Fruit fly (Drosophila melanogaster): ENCODE data around the gene CG18048.

Gene CG18048

dm6 chr3R:6393515-6394246 lies 47.8 kb downstream of the CG18048 start:
- TF ChIP-seq cnc (optimal IDR thresholded peaks at IDR 0.05) (peak in 1 of 2 experiments; percentile 6), CG7101 (tag; optimal IDR thresholded peaks at IDR 0.05) (no peak), pad (GFP tag; optimal IDR thresholded peaks at IDR 0.05) (no peak), tj (GFP tag; optimal IDR thresholded peaks at IDR 0.05) (peak; percentile 9), CG14711 (tag; optimal IDR thresholded peaks at IDR 0.05) (no peak), Crg-1 (GFP tag; optimal IDR thresholded peaks at IDR 0.05) (no peak)

- TF ChIP-seq CG12768 (GFP tag; optimal IDR thresholded peaks at IDR 0.05): no peak
- TF ChIP-seq CG5204 (GFP tag; optimal IDR thresholded peaks at IDR 0.05): no peak
- no peak for TF ChIP-seq CG7045 (GFP tag; optimal IDR thresholded peaks at IDR 0.05)
- TF ChIP-seq pad (GFP tag; optimal IDR thresholded peaks at IDR 0.05): no peak
Observed at dm6 chr3R:6394247-6394522, 48.3 kb downstream of the CG18048 start.

dm6 chr3R:6395572-6396295 lies 49.8 kb downstream of the CG18048 start:
- no peak for TF ChIP-seq Mnt (GFP tag; optimal IDR thresholded peaks at IDR 0.05)
- peak; percentile 12 for TF ChIP-seq tj (GFP tag; optimal IDR thresholded peaks at IDR 0.05)
- TF ChIP-seq kay (GFP tag; ENCODE audit: borderline replicate concordance): peak; percentile 58
- peak; percentile 1 for TF ChIP-seq bab1 (GFP tag; optimal IDR thresholded peaks at IDR 0.05)
- no peak for TF ChIP-seq cnc (optimal IDR thresholded peaks at IDR 0.05)
- TF ChIP-seq CG7045 (GFP tag; optimal IDR thresholded peaks at IDR 0.05): no peak
- TF ChIP-seq toe (GFP tag; optimal IDR thresholded peaks at IDR 0.05): no peak

- TF ChIP-seq CG33017 (tag; optimal IDR thresholded peaks at IDR 0.05): no peak
- TF ChIP-seq CG14711 (tag; optimal IDR thresholded peaks at IDR 0.05): no peak
- no peak for TF ChIP-seq ovo (GFP tag; optimal IDR thresholded peaks at IDR 0.05)
- TF ChIP-seq bab1 (GFP tag; optimal IDR thresholded peaks at IDR 0.05): no peak
- TF ChIP-seq pad (GFP tag; optimal IDR thresholded peaks at IDR 0.05): no peak
- TF ChIP-seq kay (GFP tag; ENCODE audit: borderline replicate concordance): no peak
- TF ChIP-seq tj (GFP tag; optimal IDR thresholded peaks at IDR 0.05): no peak
- no peak for TF ChIP-seq Crg-1 (GFP tag; optimal IDR thresholded peaks at IDR 0.05)
- no peak for TF ChIP-seq Clk (GFP tag; optimal IDR thresholded peaks at IDR 0.05)
- TF ChIP-seq cnc (optimal IDR thresholded peaks at IDR 0.05): no peak
- TF ChIP-seq CG7045 (GFP tag; optimal IDR thresholded peaks at IDR 0.05): no peak
- no peak for TF ChIP-seq CG11617 (GFP tag; optimal IDR thresholded peaks at IDR 0.05)
- no peak for TF ChIP-seq Mnt (GFP tag; optimal IDR thresholded peaks at IDR 0.05)
- no peak for TF ChIP-seq CG1620 (GFP tag; optimal IDR thresholded peaks at IDR 0.05)
- no peak for TF ChIP-seq Hr96 (GFP tag; optimal IDR thresholded peaks at IDR 0.05)
- TF ChIP-seq CG5204 (GFP tag; optimal IDR thresholded peaks at IDR 0.05): no peak
- TF ChIP-seq CG12768 (GFP tag; optimal IDR thresholded peaks at IDR 0.05): no peak
Observed at dm6 chr3R:6396613-6397012, 50.7 kb downstream of the CG18048 start.
